Worm (Caenorhabditis elegans): ENCODE results near the gene W07G4.1.
A peak's percentile ranks its signal among the peaks of the same experiment; 100 is the strongest.

ce11 chrV:13003378-13003777 lies 29.9 kb upstream of the W07G4.1 start:
- TF ChIP-seq him-1 (tag; optimal IDR thresholded peaks at IDR 0.05) = peak; percentile 72
- no peak for TF ChIP-seq W03F9.2 (tag; optimal IDR thresholded peaks at IDR 0.05)
- peak; percentile 72 for TF ChIP-seq dao-5 (tag; optimal IDR thresholded peaks at IDR 0.05)

Data from whole organism, L4/young adult.